Worm (Caenorhabditis elegans): Measurements from ENCODE around the gene dpf-7.

Gene dpf-7

ce11 chrIV:4821843-4822242 is 19.4 kb upstream of the dpf-7 start:
- no peak for TF ChIP-seq lin-39 (tag; optimal IDR thresholded peaks at IDR 0.05)

ce11 chrIV:4821054-4821453 is 18.7 kb upstream of the dpf-7 start, which contains the start of gene H06H21.8:
H06H21.8 (minus strand) TSS chrIV:4821131.
- TF ChIP-seq nhr-77 (tag; optimal IDR thresholded peaks at IDR 0.05), result no peak
- TF ChIP-seq gmeb-1 (tag; optimal IDR thresholded peaks at IDR 0.05), result peak; percentile 30
- TF ChIP-seq zag-1 (tag; optimal IDR thresholded peaks at IDR 0.05), result no peak
- no peak for TF ChIP-seq unc-62 (GFP tag; optimal IDR thresholded peaks at IDR 0.05)
- peak; percentile 42 for TF ChIP-seq crh-2 (tag; optimal IDR thresholded peaks at IDR 0.05)
- no peak for TF ChIP-seq lsy-2 (tag; optimal IDR thresholded peaks at IDR 0.05)
- no peak for TF ChIP-seq ceh-16 (tag; optimal IDR thresholded peaks at IDR 0.05)
- TF ChIP-seq ztf-11 (tag; optimal IDR thresholded peaks at IDR 0.05), result no peak
- TF ChIP-seq fos-1 (tag; optimal IDR thresholded peaks at IDR 0.05), result peak; percentile 31
- TF ChIP-seq unc-39 (tag; optimal IDR thresholded peaks at IDR 0.05), result no peak

- TF ChIP-seq ceh-82 (tag; optimal IDR thresholded peaks at IDR 0.05) (no peak), ztf-1 (GFP tag; conservative IDR thresholded peaks at IDR 0.05) (no peak), mdl-1 (tag; optimal IDR thresholded peaks at IDR 0.05) (no peak), fos-1 (tag; optimal IDR thresholded peaks at IDR 0.05) (no peak), nhr-10 (tag; optimal IDR thresholded peaks at IDR 0.05) (no peak), mbf-1 (tag; optimal IDR thresholded peaks at IDR 0.05) (no peak), nhr-21 (tag; optimal IDR thresholded peaks at IDR 0.05) (no peak), nhr-237 (tag; optimal IDR thresholded peaks at IDR 0.05) (no peak), nhr-12 (tag; optimal IDR thresholded peaks at IDR 0.05) (no peak), lin-39 (tag; optimal IDR thresholded peaks at IDR 0.05) (no peak), nhr-25 (tag; optimal IDR thresholded peaks at IDR 0.05) (no peak), mab-5 (tag; optimal IDR thresholded peaks at IDR 0.05) (no peak), peb-1 (tag; optimal IDR thresholded peaks at IDR 0.05) (no peak), unc-55 (GFP tag; optimal IDR thresholded peaks at IDR 0.05) (no peak), ZK546.5 (tag; optimal IDR thresholded peaks at IDR 0.05) (no peak), zag-1 (tag; optimal IDR thresholded peaks at IDR 0.05) (no peak)
Observed at ce11 chrIV:4814185-4814584, 11.8 kb upstream of the dpf-7 start, which contains the start of gene srw-94. srw-94 (plus strand) TSS chrIV:4814485.

- TF ChIP-seq lin-11 (tag; optimal IDR thresholded peaks at IDR 0.05), result no peak
- no peak for TF ChIP-seq ceh-82 (tag; optimal IDR thresholded peaks at IDR 0.05)
- no peak for TF ChIP-seq nhr-11 (tag; optimal IDR thresholded peaks at IDR 0.05)
- no peak for TF ChIP-seq Y55F3AM.14 (GFP tag; optimal IDR thresholded peaks at IDR 0.05)
- TF ChIP-seq zag-1 (tag; optimal IDR thresholded peaks at IDR 0.05), result no peak
- TF ChIP-seq snpc-4 (tag; optimal IDR thresholded peaks at IDR 0.05), result no peak
Observed at ce11 chrIV:4811863-4812262, 9.5 kb upstream of the dpf-7 start, which contains the start of gene srw-95. srw-95 (plus strand) TSS chrIV:4812075.

DNA sequence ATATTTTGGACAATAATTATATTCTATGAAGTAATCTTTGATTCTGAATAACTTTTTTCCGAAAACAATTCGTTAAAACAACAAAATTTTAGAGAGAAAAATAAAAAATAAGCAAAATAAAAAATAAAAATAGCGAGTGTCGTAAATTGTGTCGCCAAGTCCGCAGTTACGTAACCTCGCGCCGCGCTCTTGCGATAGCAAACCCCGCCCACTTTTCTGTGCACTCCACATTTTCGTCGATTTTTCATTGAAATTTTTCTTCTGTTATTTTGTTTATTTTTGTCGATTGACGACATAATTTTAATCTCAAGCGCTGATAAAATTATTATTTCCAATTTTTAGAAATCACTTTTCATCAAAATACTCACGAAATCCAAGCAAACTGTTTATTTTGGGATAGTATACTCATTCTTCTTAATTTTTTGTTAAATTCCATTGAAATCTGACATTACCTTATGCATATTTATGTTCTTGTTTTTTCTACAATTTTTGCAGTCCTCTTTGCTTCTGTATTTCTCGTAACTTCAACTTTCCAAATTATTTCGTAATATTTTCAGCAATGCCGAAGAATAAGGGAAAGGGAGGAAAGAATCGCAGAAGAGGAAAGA is 8.1 kb upstream of the dpf-7 start, which contains the start of gene eif-1.A:
eif-1.A (plus strand) TSS at position 558 of the 608 bp plus-strand sequence.
- no peak for TF ChIP-seq egl-27 (tag; optimal IDR thresholded peaks at IDR 0.05)
- peak; percentile 79 for TF ChIP-seq unc-55 (GFP tag; optimal IDR thresholded peaks at IDR 0.05)
- no peak for TF ChIP-seq lin-39 (tag; optimal IDR thresholded peaks at IDR 0.05)
- TF ChIP-seq nhr-11 (tag; optimal IDR thresholded peaks at IDR 0.05), result no peak
- no peak for TF ChIP-seq mab-5 (tag; optimal IDR thresholded peaks at IDR 0.05)
- TF ChIP-seq ama-1 (optimal IDR thresholded peaks at IDR 0.05), result no peak
- TF ChIP-seq ZK546.5 (tag; optimal IDR thresholded peaks at IDR 0.05), result no peak
- no peak for TF ChIP-seq ceh-82 (tag; optimal IDR thresholded peaks at IDR 0.05)
- TF ChIP-seq nhr-12 (tag; optimal IDR thresholded peaks at IDR 0.05), result no peak
- peak; percentile 3 for TF ChIP-seq nhr-25 (tag; optimal IDR thresholded peaks at IDR 0.05)
- TF ChIP-seq aly-2 (tag; optimal IDR thresholded peaks at IDR 0.05), result no peak
- no peak for TF ChIP-seq unc-39 (tag; optimal IDR thresholded peaks at IDR 0.05)
- no peak for TF ChIP-seq zag-1 (tag; optimal IDR thresholded peaks at IDR 0.05)
- TF ChIP-seq snpc-4 (tag; optimal IDR thresholded peaks at IDR 0.05), result peak; percentile 33
- TF ChIP-seq C34F6.9 (tag; optimal IDR thresholded peaks at IDR 0.05), result peak; percentile 76
- TF ChIP-seq elt-3 (tag; optimal IDR thresholded peaks at IDR 0.05), result no peak
- no peak for TF ChIP-seq peb-1 (tag; optimal IDR thresholded peaks at IDR 0.05)
- TF ChIP-seq nhr-23 (tag; optimal IDR thresholded peaks at IDR 0.05), result no peak
- TF ChIP-seq alr-1 (tag; optimal IDR thresholded peaks at IDR 0.05), result no peak
- peak; percentile 11 for TF ChIP-seq sma-9 (GFP tag; optimal IDR thresholded peaks at IDR 0.05)
- no peak for TF ChIP-seq sma-9 (tag; optimal IDR thresholded peaks at IDR 0.05)
- TF ChIP-seq dmd-4 (tag; optimal IDR thresholded peaks at IDR 0.05), result no peak
- TF ChIP-seq mbf-1 (tag; optimal IDR thresholded peaks at IDR 0.05), result no peak
- peak; percentile 58 for TF ChIP-seq lin-13 (GFP tag; optimal IDR thresholded peaks at IDR 0.05)
- no peak for TF ChIP-seq nhr-237 (tag; optimal IDR thresholded peaks at IDR 0.05)
- TF ChIP-seq R02D3.7 (tag; optimal IDR thresholded peaks at IDR 0.05), result no peak
- no peak for TF ChIP-seq unc-62 (GFP tag; optimal IDR thresholded peaks at IDR 0.05)
- TF ChIP-seq Y55F3AM.14 (GFP tag; optimal IDR thresholded peaks at IDR 0.05), result no peak
- TF ChIP-seq crh-2 (tag; optimal IDR thresholded peaks at IDR 0.05), result peak; percentile 31
- TF ChIP-seq skn-1 (tag; optimal IDR thresholded peaks at IDR 0.05), result no peak
- peak in 1 of 2 experiments; percentile 80 for TF ChIP-seq lsy-2 (tag; optimal IDR thresholded peaks at IDR 0.05)
- TF ChIP-seq sma-3 (GFP tag; optimal IDR thresholded peaks at IDR 0.05), result peak; percentile 44
- no peak for TF ChIP-seq ztf-4 (tag; optimal IDR thresholded peaks at IDR 0.05)
- TF ChIP-seq nhr-6 (tag; optimal IDR thresholded peaks at IDR 0.05), result no peak
- no peak for TF ChIP-seq nhr-21 (tag; optimal IDR thresholded peaks at IDR 0.05)
